Fruit fly (Drosophila melanogaster) whole organism, wandering third instar larva: ENCODE results near the gene Rip11.

Source experiments
- Abd-B ChIP-seq: fragments of >200 bp; optimal IDR thresholded peaks from 2 replicates; lab custom pipeline; 2017; ENCODE audit warnings: missing biosample characterization, missing genetic modification characterization
- CG32264 ChIP-seq: fragments of 200-800 bp; sonication (Bioruptor generic); optimal IDR thresholded peaks from 2 replicates; lab custom pipeline; 2016; ENCODE audit warnings: missing biosample characterization, missing genetic modification characterization
- CrebA ChIP-seq: fragments of 200-800 bp; sonication (Bioruptor generic); optimal IDR thresholded peaks from 2 replicates; lab custom pipeline; 2016; ENCODE audit warnings: missing biosample characterization, mild to moderate bottlenecking, missing genetic modification characterization, borderline replicate concordance
- Dfd ChIP-seq: fragments of >200 bp; optimal IDR thresholded peaks from 2 replicates; lab custom pipeline; 2017; ENCODE audit warnings: missing biosample characterization, missing genetic modification characterization
- Dif ChIP-seq: fragments of 200-275, 200-300 bp; sonication (Bioruptor generic); optimal IDR thresholded peaks from 2 replicates; lab custom pipeline; 2018; ENCODE audit warnings: missing biosample characterization, missing genetic modification characterization; ENCODE audit not compliant: partially characterized antibody
- GATAd ChIP-seq: sonication (Bioruptor generic); optimal IDR thresholded peaks from 2 replicates; lab custom pipeline; 2016; ENCODE audit warnings: missing biosample characterization, missing genetic modification characterization
- HLH106 ChIP-seq: fragments of 200-800 bp; optimal IDR thresholded peaks from 3 replicates; lab custom pipeline; 2019; ENCODE audit warnings: missing biosample characterization, mild to moderate bottlenecking, missing genetic modification characterization, moderate library complexity
- Hr78 ChIP-seq: fragments of >200 bp; optimal IDR thresholded peaks from 2 replicates; lab custom pipeline; 2017; ENCODE audit warnings: missing biosample characterization, missing genetic modification characterization
- Hr83 ChIP-seq: fragments of 200-300 bp; sonication (Bioruptor generic); optimal IDR thresholded peaks from 2 replicates; lab custom pipeline; 2016; ENCODE audit warnings: missing biosample characterization, mild to moderate bottlenecking, missing genetic modification characterization, moderate library complexity; ENCODE audit not compliant: poor library complexity, severe bottlenecking
- Jra ChIP-seq: sonication (Bioruptor generic); optimal IDR thresholded peaks from 2 replicates; lab custom pipeline; 2016; ENCODE audit warnings: missing biosample characterization, missing genetic modification characterization
- Mio ChIP-seq: sonication (Bioruptor generic); optimal IDR thresholded peaks from 2 replicates; lab custom pipeline; 2016; ENCODE audit warnings: missing biosample characterization, missing genetic modification characterization
- Myc ChIP-seq: fragments of >200 bp; optimal IDR thresholded peaks from 2 replicates; lab custom pipeline; 2017
- N ChIP-seq: fragments of >200 bp; optimal IDR thresholded peaks from 2 replicates; lab custom pipeline; 2018; ENCODE audit warnings: missing biosample characterization, missing external identifiers, missing genetic modification characterization
- OdsH ChIP-seq: fragments of 200-800 bp; sonication (Bioruptor generic); optimal IDR thresholded peaks from 2 replicates; lab custom pipeline; 2016; ENCODE audit warnings: missing biosample characterization, mild to moderate bottlenecking, missing genetic modification characterization
- Rel ChIP-seq, 2 experiments: fragments of 200-800 bp; sonication (Bioruptor generic) in 1 of 2; optimal IDR thresholded peaks; 2 replicates in 1 of 2; 3 replicates in 1 of 2; lab custom pipeline; 2016 to 2019; ENCODE audit warnings: mild to moderate bottlenecking in 2 of 2, missing biosample characterization in 2 of 2, missing genetic modification characterization in 2 of 2, moderate library complexity in 1 of 2
- Sp1 ChIP-seq: fragments of 200-800 bp; sonication (Bioruptor generic); optimal IDR thresholded peaks from 3 replicates; lab custom pipeline; 2019; ENCODE audit warnings: missing biosample characterization, mild to moderate bottlenecking, missing genetic modification characterization, moderate library complexity
- Vsx2 ChIP-seq: fragments of 200-300, 225-300 bp; sonication (Bioruptor generic); optimal IDR thresholded peaks from 2 replicates; lab custom pipeline; 2018; ENCODE audit warnings: missing biosample characterization, missing genetic modification characterization; ENCODE audit not compliant: partially characterized antibody
- br ChIP-seq: fragments of 200-800 bp; sonication (Bioruptor generic); optimal IDR thresholded peaks from 2 replicates; lab custom pipeline; 2016; ENCODE audit warnings: missing biosample characterization, missing genetic modification characterization
- dl ChIP-seq, 2 experiments: fragments of 175-275, 200-275 bp in 1 of 2; fragments of 200-275 bp in 1 of 2; sonication (Bioruptor generic); optimal IDR thresholded peaks; lab custom pipeline; 2018; ENCODE audit warnings: mild to moderate bottlenecking in 2 of 2, missing biosample characterization in 2 of 2, missing genetic modification characterization in 2 of 2, moderate library complexity in 2 of 2; ENCODE audit not compliant: partially characterized antibody in 2 of 2, insufficient read depth in 1 of 2
- dmrt93B ChIP-seq: fragments of 200-800 bp; sonication (Bioruptor generic); optimal IDR thresholded peaks from 2 replicates; lab custom pipeline; 2018; ENCODE audit warnings: missing biosample characterization, mild to moderate bottlenecking, missing genetic modification characterization
- dsf ChIP-seq: sonication (Bioruptor generic); optimal IDR thresholded peaks from 2 replicates; lab custom pipeline; 2016; ENCODE audit warnings: missing biosample characterization, missing genetic modification characterization, borderline replicate concordance
- ey ChIP-seq: fragments of 200-800 bp; sonication (Bioruptor generic); optimal IDR thresholded peaks from 2 replicates; lab custom pipeline; 2016; ENCODE audit warnings: missing biosample characterization, missing genetic modification characterization
- foxo ChIP-seq, 2 experiments: fragments of 200-800 bp; sonication (Bioruptor generic); optimal IDR thresholded peaks; 2 replicates in 1 of 2; 3 replicates in 1 of 2; lab custom pipeline; 2016 to 2017; ENCODE audit warnings: missing biosample characterization in 2 of 2, missing genetic modification characterization in 2 of 2
- fru ChIP-seq: fragments of 200-800 bp; sonication (Bioruptor generic); optimal IDR thresholded peaks from 3 replicates; lab custom pipeline; 2016; ENCODE audit warnings: missing biosample characterization, mild to moderate bottlenecking, missing genetic modification characterization
- h ChIP-seq: fragments of 200-800 bp; sonication (Bioruptor generic); optimal IDR thresholded peaks from 3 replicates; lab custom pipeline; 2016; ENCODE audit warnings: missing biosample characterization, mild to moderate bottlenecking, missing genetic modification characterization
- jim ChIP-seq: fragments of 175-275, 200-325 bp; sonication (Bioruptor generic); optimal IDR thresholded peaks from 2 replicates; lab custom pipeline; 2016; ENCODE audit warnings: missing biosample characterization, mild to moderate bottlenecking, missing genetic modification characterization
- pan ChIP-seq: fragments of >200 bp; optimal IDR thresholded peaks from 2 replicates; lab custom pipeline; 2017
- psq ChIP-seq: fragments of 200-800 bp; sonication (Bioruptor generic); optimal IDR thresholded peaks from 3 replicates; lab custom pipeline; 2017; ENCODE audit warnings: missing biosample characterization, mild to moderate bottlenecking, missing genetic modification characterization, moderate library complexity
- rgr ChIP-seq: fragments of 200-800 bp; sonication (Bioruptor generic); optimal IDR thresholded peaks from 3 replicates; lab custom pipeline; 2016; ENCODE audit warnings: missing biosample characterization, mild to moderate bottlenecking, missing genetic modification characterization
- sage ChIP-seq: fragments of 200-800 bp; sonication (Bioruptor generic); optimal IDR thresholded peaks from 2 replicates; lab custom pipeline; 2016; ENCODE audit warnings: missing biosample characterization, mild to moderate bottlenecking, missing genetic modification characterization
- tai ChIP-seq: sonication (Bioruptor generic); optimal IDR thresholded peaks from 2 replicates; lab custom pipeline; 2016; ENCODE audit warnings: missing biosample characterization, missing genetic modification characterization
- woc ChIP-seq: sonication (Bioruptor generic); optimal IDR thresholded peaks from 2 replicates; lab custom pipeline; 2016; ENCODE audit warnings: missing biosample characterization, mild to moderate bottlenecking, missing genetic modification characterization

Gene Rip11

dm6 chrX:18636275-18636947, 11.0 kb downstream of the Rip11 start:
- TF ChIP-seq Vsx2 (GFP tag; lab: Kevin White, UChicago): no peak

dm6 chrX:18635118-18635552, 12.3 kb downstream of the Rip11 start:
- TF ChIP-seq Dfd: no peak
- peak in 1 of 2 experiments; percentile 47 for TF ChIP-seq foxo (GFP tag; optimal IDR thresholded peaks at IDR 0.05; lab: Kevin White, UChicago)
- TF ChIP-seq OdsH: no peak
- TF ChIP-seq Hr78 (GFP tag; lab: Kevin White, UChicago): no peak
- peak; percentile 22 for TF ChIP-seq HLH106 (tag; lab: Kevin White, UChicago)
- no peak for TF ChIP-seq psq (GFP tag; lab: Kevin White, UChicago)
- no peak for TF ChIP-seq GATAd (GFP tag; lab: Kevin White, UChicago)
- no peak for TF ChIP-seq sage (GFP tag; lab: Kevin White, UChicago)
- peak; percentile 76 for TF ChIP-seq Vsx2 (GFP tag; lab: Kevin White, UChicago)
- TF ChIP-seq ey (GFP tag; lab: Kevin White, UChicago): peak; percentile 36
- TF ChIP-seq rgr (GFP tag; lab: Kevin White, UChicago): no peak
- no peak for TF ChIP-seq jim (GFP tag; lab: Kevin White, UChicago)
- peak; percentile 68 for TF ChIP-seq Hr83
- TF ChIP-seq Rel (GFP tag; optimal IDR thresholded peaks at IDR 0.05; lab: Kevin White, UChicago): no peak
- no peak for TF ChIP-seq Rel (tag; optimal IDR thresholded peaks at IDR 0.05; lab: Kevin White, UChicago)
- TF ChIP-seq Myc (lab: Kevin White, UChicago): peak; percentile 67
- no peak for TF ChIP-seq CG32264
- TF ChIP-seq br: peak; percentile 4
- TF ChIP-seq dmrt93B (GFP tag; lab: Kevin White, UChicago): no peak
- no peak for TF ChIP-seq tai
- peak; percentile 19 for TF ChIP-seq fru (GFP tag; lab: Kevin White, UChicago)
- TF ChIP-seq Sp1 (GFP tag; lab: Kevin White, UChicago): no peak
- peak; percentile 9 for TF ChIP-seq h (GFP tag; lab: Kevin White, UChicago)

- no peak for TF ChIP-seq N
- peak; percentile 28 for TF ChIP-seq Hr83
Observed at dm6 chrX:18634716-18635115, 12.7 kb downstream of the Rip11 start, which contains the start of gene wgn. Gene wgn (minus strand): TSS chrX:18634908.

dm6 chrX:18630990-18631389, 16.5 kb downstream of the Rip11 start:
- TF ChIP-seq CG32264 (no peak), tai (no peak), rgr (GFP tag; lab: Kevin White, UChicago) (no peak), OdsH (no peak), Abd-B (GFP tag; lab: Kevin White, UChicago) (no peak), Jra (GFP tag; lab: Kevin White, UChicago) (no peak), Hr83 (no peak), pan (lab: Kevin White, UChicago) (no peak), sage (GFP tag; lab: Kevin White, UChicago) (no peak), br (no peak), Mio (GFP tag; lab: Kevin White, UChicago) (no peak), dmrt93B (GFP tag; lab: Kevin White, UChicago) (no peak), Rel (GFP tag; optimal IDR thresholded peaks at IDR 0.05; lab: Kevin White, UChicago) (no peak), Rel (tag; optimal IDR thresholded peaks at IDR 0.05; lab: Kevin White, UChicago) (no peak), h (GFP tag; lab: Kevin White, UChicago) (no peak), HLH106 (tag; lab: Kevin White, UChicago) (no peak), psq (GFP tag; lab: Kevin White, UChicago) (no peak), GATAd (GFP tag; lab: Kevin White, UChicago) (no peak), woc (GFP tag; lab: Kevin White, UChicago) (no peak), dsf (GFP tag; lab: Kevin White, UChicago) (no peak)

dm6 chrX:18627002-18627401, 20.4 kb downstream of the Rip11 start:
- TF ChIP-seq fru (GFP tag; lab: Kevin White, UChicago) (no peak), woc (GFP tag; lab: Kevin White, UChicago) (no peak), Dif (GFP tag; lab: Kevin White, UChicago) (no peak), CrebA (GFP tag; lab: Kevin White, UChicago) (no peak), psq (GFP tag; lab: Kevin White, UChicago) (no peak), Mio (GFP tag; lab: Kevin White, UChicago) (no peak), dl (GFP tag; optimal IDR thresholded peaks at IDR 0.05; lab: Kevin White, UChicago; ENCODE audit: insufficient read depth in 1 of 2, partially characterized antibody in 2 of 2) (no peak), rgr (GFP tag; lab: Kevin White, UChicago) (no peak), jim (GFP tag; lab: Kevin White, UChicago) (no peak)
